Fruit fly (Drosophila melanogaster): ENCODE results near the gene Tollo.
A peak's percentile ranks its signal among the peaks of the same experiment; 100 is the strongest.

Tollo gene

dm6 chr3L:15235289-15236080 is at the start of gene Tollo:
Gene Tollo, plus strand, starts transcription at chr3L:15235619.
- TF ChIP-seq pan (optimal IDR thresholded peaks at IDR 0.05) (no peak), Dfd (GFP tag; optimal IDR thresholded peaks at IDR 0.05) (no peak), dl (GFP tag; optimal IDR thresholded peaks at IDR 0.05; ENCODE audit: insufficient read depth in 1 of 2, partially characterized antibody in 2 of 2) (peak; percentile 18 to 58), CG32264 (GFP tag; optimal IDR thresholded peaks at IDR 0.05) (no peak), Rel (GFP tag; optimal IDR thresholded peaks at IDR 0.05) (no peak), Rel (tag; optimal IDR thresholded peaks at IDR 0.05) (peak; percentile 12), Hnf4 (GFP tag; optimal IDR thresholded peaks at IDR 0.05) (no peak), Hr78 (GFP tag; optimal IDR thresholded peaks at IDR 0.05) (no peak), foxo (GFP tag; optimal IDR thresholded peaks at IDR 0.05) (no peak), fru (GFP tag; optimal IDR thresholded peaks at IDR 0.05) (peak; percentile 5), brk (GFP tag; optimal IDR thresholded peaks at IDR 0.05) (no peak), Abd-B (GFP tag; optimal IDR thresholded peaks at IDR 0.05) (no peak), jim (GFP tag; optimal IDR thresholded peaks at IDR 0.05) (peak; percentile 47), br (GFP tag; optimal IDR thresholded peaks at IDR 0.05) (peak; percentile 4), dmrt93B (GFP tag; optimal IDR thresholded peaks at IDR 0.05) (no peak), Mio (GFP tag; optimal IDR thresholded peaks at IDR 0.05) (no peak), GATAd (GFP tag; optimal IDR thresholded peaks at IDR 0.05) (no peak), sv (GFP tag; optimal IDR thresholded peaks at IDR 0.05) (no peak), Dif (GFP tag; optimal IDR thresholded peaks at IDR 0.05; ENCODE audit: partially characterized antibody) (peak; percentile 30), N (GFP tag; optimal IDR thresholded peaks at IDR 0.05) (no peak), lola (GFP tag; optimal IDR thresholded peaks at IDR 0.05) (no peak), tai (GFP tag; optimal IDR thresholded peaks at IDR 0.05) (no peak), Myc (optimal IDR thresholded peaks at IDR 0.05) (no peak), CG9705 (GFP tag; optimal IDR thresholded peaks at IDR 0.05) (no peak), CrebA (GFP tag; optimal IDR thresholded peaks at IDR 0.05; ENCODE audit: borderline replicate concordance) (no peak), h (GFP tag; optimal IDR thresholded peaks at IDR 0.05) (peak; percentile 17), Sp1 (GFP tag; optimal IDR thresholded peaks at IDR 0.05) (no peak), psq (GFP tag; optimal IDR thresholded peaks at IDR 0.05) (no peak), usp (GFP tag; optimal IDR thresholded peaks at IDR 0.05) (no peak), woc (GFP tag; optimal IDR thresholded peaks at IDR 0.05) (peak; percentile 70), dsf (GFP tag; optimal IDR thresholded peaks at IDR 0.05; ENCODE audit: borderline replicate concordance) (no peak), Jra (GFP tag; optimal IDR thresholded peaks at IDR 0.05) (no peak), Hr83 (GFP tag; optimal IDR thresholded peaks at IDR 0.05; ENCODE audit: poor library complexity, severe bottlenecking) (peak; percentile 4), rgr (GFP tag; optimal IDR thresholded peaks at IDR 0.05) (no peak), ey (GFP tag; optimal IDR thresholded peaks at IDR 0.05) (peak; percentile 27), sage (GFP tag; optimal IDR thresholded peaks at IDR 0.05) (no peak), Vsx2 (GFP tag; optimal IDR thresholded peaks at IDR 0.05; ENCODE audit: partially characterized antibody) (peak; percentile 19), HLH106 (tag; optimal IDR thresholded peaks at IDR 0.05) (peak; percentile 3), OdsH (GFP tag; optimal IDR thresholded peaks at IDR 0.05) (no peak)

DNA sequence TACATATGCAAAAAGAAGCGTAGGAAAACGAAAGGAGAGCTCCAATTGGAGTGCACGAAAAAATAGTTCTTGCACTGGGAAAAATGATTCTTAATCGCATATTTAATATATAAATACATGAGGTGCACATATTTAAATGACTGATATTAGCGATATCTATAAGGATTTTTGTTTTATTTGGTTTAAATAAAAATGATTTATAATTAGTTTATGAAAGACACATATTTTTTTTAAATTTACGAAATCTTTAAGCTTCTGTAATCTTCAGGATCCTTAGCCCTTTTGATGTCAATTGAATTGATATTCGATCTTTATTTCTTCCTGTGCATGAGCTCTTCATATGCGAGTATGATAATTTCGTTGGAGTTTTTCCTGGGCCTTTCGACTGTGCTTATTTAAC is 47.6 kb upstream of the Tollo start:
- TF ChIP-seq Vsx2 (GFP tag; optimal IDR thresholded peaks at IDR 0.05; ENCODE audit: partially characterized antibody) (no peak), psq (GFP tag; optimal IDR thresholded peaks at IDR 0.05) (no peak)

- TF ChIP-seq tai (GFP tag; optimal IDR thresholded peaks at IDR 0.05) = peak; percentile 3
- no peak for TF ChIP-seq Mio (GFP tag; optimal IDR thresholded peaks at IDR 0.05)
- peak; percentile 53 for TF ChIP-seq psq (GFP tag; optimal IDR thresholded peaks at IDR 0.05)
- TF ChIP-seq Myc (optimal IDR thresholded peaks at IDR 0.05) = no peak
- peak; percentile 38 for TF ChIP-seq ey (GFP tag; optimal IDR thresholded peaks at IDR 0.05)
- no peak for TF ChIP-seq sv (GFP tag; optimal IDR thresholded peaks at IDR 0.05)
- peak; percentile 43 for TF ChIP-seq dmrt93B (GFP tag; optimal IDR thresholded peaks at IDR 0.05)
- TF ChIP-seq CrebA (GFP tag; optimal IDR thresholded peaks at IDR 0.05; ENCODE audit: borderline replicate concordance) = no peak
- TF ChIP-seq Dfd (GFP tag; optimal IDR thresholded peaks at IDR 0.05) = no peak
- TF ChIP-seq CG32264 (GFP tag; optimal IDR thresholded peaks at IDR 0.05) = no peak
- TF ChIP-seq Vsx2 (GFP tag; optimal IDR thresholded peaks at IDR 0.05; ENCODE audit: partially characterized antibody) = no peak
- TF ChIP-seq Hr83 (GFP tag; optimal IDR thresholded peaks at IDR 0.05; ENCODE audit: poor library complexity, severe bottlenecking) = no peak
- no peak for TF ChIP-seq woc (GFP tag; optimal IDR thresholded peaks at IDR 0.05)
- no peak for TF ChIP-seq dl (GFP tag; optimal IDR thresholded peaks at IDR 0.05; ENCODE audit: insufficient read depth in 1 of 2, partially characterized antibody in 2 of 2)
- TF ChIP-seq Dif (GFP tag; optimal IDR thresholded peaks at IDR 0.05; ENCODE audit: partially characterized antibody) = no peak
- TF ChIP-seq foxo (GFP tag; optimal IDR thresholded peaks at IDR 0.05) = peak in 1 of 2 experiments; percentile 69
- TF ChIP-seq dsf (GFP tag; optimal IDR thresholded peaks at IDR 0.05; ENCODE audit: borderline replicate concordance) = no peak
- no peak for TF ChIP-seq Rel (GFP tag; optimal IDR thresholded peaks at IDR 0.05)
- TF ChIP-seq Rel (tag; optimal IDR thresholded peaks at IDR 0.05) = no peak
- peak; percentile 20 for TF ChIP-seq rgr (GFP tag; optimal IDR thresholded peaks at IDR 0.05)
- no peak for TF ChIP-seq Jra (GFP tag; optimal IDR thresholded peaks at IDR 0.05)
- TF ChIP-seq usp (GFP tag; optimal IDR thresholded peaks at IDR 0.05) = no peak
- peak; percentile 31 for TF ChIP-seq br (GFP tag; optimal IDR thresholded peaks at IDR 0.05)
- TF ChIP-seq h (GFP tag; optimal IDR thresholded peaks at IDR 0.05) = peak; percentile 25
- TF ChIP-seq pan (optimal IDR thresholded peaks at IDR 0.05) = no peak
- no peak for TF ChIP-seq sage (GFP tag; optimal IDR thresholded peaks at IDR 0.05)
- TF ChIP-seq brk (GFP tag; optimal IDR thresholded peaks at IDR 0.05) = no peak
- TF ChIP-seq GATAd (GFP tag; optimal IDR thresholded peaks at IDR 0.05) = no peak
- no peak for TF ChIP-seq CG9705 (GFP tag; optimal IDR thresholded peaks at IDR 0.05)
- TF ChIP-seq Sp1 (GFP tag; optimal IDR thresholded peaks at IDR 0.05) = peak; percentile 8
- no peak for TF ChIP-seq lola (GFP tag; optimal IDR thresholded peaks at IDR 0.05)
- TF ChIP-seq N (GFP tag; optimal IDR thresholded peaks at IDR 0.05) = no peak
- no peak for TF ChIP-seq OdsH (GFP tag; optimal IDR thresholded peaks at IDR 0.05)
- TF ChIP-seq Hnf4 (GFP tag; optimal IDR thresholded peaks at IDR 0.05) = peak; percentile 27
- TF ChIP-seq Abd-B (GFP tag; optimal IDR thresholded peaks at IDR 0.05) = no peak
- no peak for TF ChIP-seq Hr78 (GFP tag; optimal IDR thresholded peaks at IDR 0.05)
- peak; percentile 23 for TF ChIP-seq HLH106 (tag; optimal IDR thresholded peaks at IDR 0.05)
These were observed 46.7 kb upstream of the Tollo start for dm6 chr3L:15188735-15189134.

Data from whole organism, wandering third instar larva.